Worm (Caenorhabditis elegans): Measurements from ENCODE around the gene F14H8.4.

ce11 chrV:15012542-15013301 lies 10.9 kb upstream of the F14H8.4 start:
- TF ChIP-seq skn-1 (tag; optimal IDR thresholded peaks at IDR 0.05) = no peak
- TF ChIP-seq sma-9 (GFP tag; optimal IDR thresholded peaks at IDR 0.05) = peak; percentile 27
- no peak for TF ChIP-seq sma-9 (tag; optimal IDR thresholded peaks at IDR 0.05)
- TF ChIP-seq alr-1 (tag; optimal IDR thresholded peaks at IDR 0.05) = no peak
- no peak for TF ChIP-seq lin-39 (tag; optimal IDR thresholded peaks at IDR 0.05)
- peak; percentile 8 for TF ChIP-seq ama-1 (optimal IDR thresholded peaks at IDR 0.05)
- TF ChIP-seq fos-1 (tag; optimal IDR thresholded peaks at IDR 0.05) = no peak
- TF ChIP-seq ztf-11 (tag; optimal IDR thresholded peaks at IDR 0.05) = no peak
- TF ChIP-seq C34F6.9 (tag; optimal IDR thresholded peaks at IDR 0.05) = no peak
- no peak for TF ChIP-seq aly-2 (tag; optimal IDR thresholded peaks at IDR 0.05)
- TF ChIP-seq unc-39 (tag; optimal IDR thresholded peaks at IDR 0.05) = no peak
